Worm (Caenorhabditis elegans) whole organism, L2 larva: ENCODE data around the gene fbxa-3.

Experiments
- ZK546.5 ChIP-seq: sonication (generic microtip); optimal IDR thresholded peaks from 2 replicates; lab custom pipeline; 2017; ENCODE audit warnings: missing biosample characterization, missing genetic modification characterization
- dmd-4 ChIP-seq: sonication (generic microtip); optimal IDR thresholded peaks from 2 replicates; lab custom pipeline; 2017; ENCODE audit warnings: missing biosample characterization, missing genetic modification characterization
- fos-1 ChIP-seq: fragments of 150-350 bp; optimal IDR thresholded peaks from 2 replicates; lab custom pipeline; 2014; ENCODE audit warnings: missing biosample characterization, missing genetic modification characterization
- skn-1 ChIP-seq: sonication (generic microtip); optimal IDR thresholded peaks from 2 replicates; lab custom pipeline; 2017; ENCODE audit warnings: missing biosample characterization, missing genetic modification characterization
- ztf-4 ChIP-seq: fragments of 150-350 bp; optimal IDR thresholded peaks from 2 replicates; lab custom pipeline; 2014; ENCODE audit warnings: missing biosample characterization, missing genetic modification characterization

- TF ChIP-seq skn-1 (tag; lab: Kevin White, UChicago) (no peak), fos-1 (tag; lab: Kevin White, UChicago) (no peak), ZK546.5 (tag; lab: Kevin White, UChicago) (no peak), ztf-4 (tag; lab: Kevin White, UChicago) (no peak), dmd-4 (tag; lab: Kevin White, UChicago) (no peak)
Observed at ce11 chrII:1852503-1852902, 31.8 kb upstream of the fbxa-3 start, which contains the start of gene C52E2.2.
